Worm (Caenorhabditis elegans) whole organism, L1 larva: ENCODE measurements around the gene ZK867.2.

Experiments
- C04F5.9 ChIP-seq: sonication (generic microtip); optimal IDR thresholded peaks from 2 replicates; lab custom pipeline; 2016; ENCODE audit warnings: missing genetic modification characterization, missing compliant biosample characterization
- C16A3.4 ChIP-seq: fragments of 150-350 bp; optimal IDR thresholded peaks from 2 replicates; lab custom pipeline; 2014; ENCODE audit warnings: missing biosample characterization, missing genetic modification characterization
- C34B4.2 ChIP-seq: sonication (generic microtip); optimal IDR thresholded peaks from 2 replicates; lab custom pipeline; 2017; ENCODE audit warnings: mild to moderate bottlenecking, missing genetic modification characterization, missing compliant biosample characterization
- Y116A8C.19 ChIP-seq: sonication (generic microtip); optimal IDR thresholded peaks from 2 replicates; lab custom pipeline; 2016; ENCODE audit warnings: missing compliant biosample characterization, missing genetic modification characterization, borderline replicate concordance
- aha-1 ChIP-seq: fragments of 150-350 bp; optimal IDR thresholded peaks from 2 replicates; lab custom pipeline; 2014; ENCODE audit warnings: missing biosample characterization, missing genetic modification characterization
- blmp-1 ChIP-seq: fragments of 150-350 bp; optimal IDR thresholded peaks from 2 replicates; lab custom pipeline; 2014; ENCODE audit warnings: missing biosample characterization, missing genetic modification characterization
- ceh-8 ChIP-seq: fragments of 200-800 bp; sonication (Bioruptor generic); optimal IDR thresholded peaks from 2 replicates; lab custom pipeline; 2018; ENCODE audit warnings: mild to moderate bottlenecking, missing genetic modification characterization, moderate library complexity, missing compliant biosample characterization
- ceh-82 ChIP-seq, 3 experiments: fragments of 150-350 bp in 1 of 3; sonication (generic microtip) in 2 of 3; optimal IDR thresholded peaks; 2 replicates each; lab custom pipeline; 2014 to 2017; ENCODE audit warnings: missing biosample characterization in 3 of 3, missing genetic modification characterization in 3 of 3
- ceh-88 ChIP-seq: fragments of 200-800 bp; sonication (Bioruptor generic); IDR thresholded peaks from 2 replicates; pipeline ENCODE4 v1.3.6; 2022; ENCODE audit warnings: missing genetic modification characterization, missing compliant biosample characterization
- dpl-1 ChIP-seq, 3 experiments: fragments of 150-350 bp in 2 of 3; sonication (generic microtip) in 1 of 3; optimal IDR thresholded peaks; 2 replicates each; lab custom pipeline; 2014 to 2017; ENCODE audit warnings: missing biosample characterization in 3 of 3, missing genetic modification characterization in 3 of 3, missing genetic modification reagents in 3 of 3
- efl-1 ChIP-seq, 4 experiments: fragments of 150-350 bp; optimal IDR thresholded peaks in 3 of 4; peaks in 1 of 4; 1 replicate in 1 of 4; 2 replicates in 3 of 4; lab custom pipeline; 2014; ENCODE audit warnings: missing biosample characterization in 2 of 4, missing genetic modification characterization in 2 of 4, missing genetic modification reagents in 2 of 4
- elt-2 ChIP-seq: sonication (generic microtip); optimal IDR thresholded peaks from 2 replicates; lab custom pipeline; 2016; ENCODE audit warnings: missing genetic modification characterization, mild to moderate bottlenecking, inconsistent platforms, missing compliant biosample characterization, missing genetic modification reagents
- fkh-10 ChIP-seq: sonication (generic microtip); optimal IDR thresholded peaks from 2 replicates; lab custom pipeline; 2017; ENCODE audit warnings: missing biosample characterization, missing genetic modification reagents, missing genetic modification characterization
- fkh-8 ChIP-seq: sonication (generic microtip); optimal IDR thresholded peaks from 2 replicates; lab custom pipeline; 2016; ENCODE audit warnings: mild to moderate bottlenecking, missing genetic modification characterization, missing compliant biosample characterization
- hpl-2 ChIP-seq: fragments of 150-350 bp; optimal IDR thresholded peaks from 2 replicates; lab custom pipeline; 2014; ENCODE audit warnings: missing biosample characterization, missing genetic modification reagents, missing genetic modification characterization
- isw-1 ChIP-seq: fragments of 200-800 bp; sonication (Bioruptor generic); IDR thresholded peaks from 2 replicates; pipeline ENCODE4 v1.3.6; 2022; ENCODE audit warnings: missing genetic modification characterization, missing compliant biosample characterization
- lin-13 ChIP-seq: fragments of 150-350 bp; optimal IDR thresholded peaks from 2 replicates; lab custom pipeline; 2014; ENCODE audit warnings: missing biosample characterization, missing genetic modification reagents, missing genetic modification characterization
- lin-14 ChIP-seq: fragments of 200-800 bp; sonication (Bioruptor generic); optimal IDR thresholded peaks from 2 replicates; lab custom pipeline; 2018; ENCODE audit warnings: mild to moderate bottlenecking, missing genetic modification characterization, moderate library complexity, missing compliant biosample characterization
- lin-35 ChIP-seq, 2 experiments: fragments of 150-350 bp; optimal IDR thresholded peaks; 2 replicates each; lab custom pipeline; 2014; ENCODE audit warnings: missing biosample characterization in 2 of 2, missing genetic modification characterization in 2 of 2, missing genetic modification reagents in 2 of 2
- lsy-2 ChIP-seq, 2 experiments: fragments of 150-350 bp; optimal IDR thresholded peaks; 2 replicates each; lab custom pipeline; 2014; ENCODE audit warnings: missing biosample characterization in 2 of 2, missing genetic modification characterization in 2 of 2
- mef-2 ChIP-seq: fragments of 150-350 bp; optimal IDR thresholded peaks from 2 replicates; lab custom pipeline; 2014; ENCODE audit warnings: missing biosample characterization, missing genetic modification characterization
- mep-1 ChIP-seq: fragments of 150-350 bp; optimal IDR thresholded peaks from 2 replicates; lab custom pipeline; 2014; ENCODE audit warnings: missing biosample characterization, missing genetic modification characterization
- nhr-12 ChIP-seq: sonication (generic microtip); optimal IDR thresholded peaks from 2 replicates; lab custom pipeline; 2017; ENCODE audit warnings: missing biosample characterization, missing genetic modification characterization
- nhr-19 ChIP-seq: fragments of 200-800 bp; sonication (Bioruptor generic); conservative IDR thresholded peaks from 2 replicates; pipeline ENCODE4 v1.3.6; 2022; ENCODE audit warnings: missing genetic modification characterization, missing compliant biosample characterization
- nhr-20 ChIP-seq: sonication (generic microtip); optimal IDR thresholded peaks from 2 replicates; lab custom pipeline; 2016; ENCODE audit warnings: mild to moderate bottlenecking, missing genetic modification characterization, missing compliant biosample characterization
- nhr-47 ChIP-seq: sonication (generic microtip); optimal IDR thresholded peaks from 2 replicates; lab custom pipeline; 2016; ENCODE audit warnings: mild to moderate bottlenecking, missing genetic modification characterization, moderate library complexity, missing compliant biosample characterization
- nhr-71 ChIP-seq: sonication (generic microtip); optimal IDR thresholded peaks from 2 replicates; lab custom pipeline; 2016; ENCODE audit warnings: mild to moderate bottlenecking, missing genetic modification characterization, moderate library complexity, missing compliant biosample characterization
- nhr-76 ChIP-seq: sonication (generic microtip); optimal IDR thresholded peaks from 2 replicates; lab custom pipeline; 2017; ENCODE audit warnings: missing biosample characterization, missing genetic modification characterization
- nhr-84 ChIP-seq: sonication (generic microtip); optimal IDR thresholded peaks from 2 replicates; lab custom pipeline; 2017; ENCODE audit warnings: missing biosample characterization, missing genetic modification characterization
- nhr-85 ChIP-seq: sonication (generic microtip); peaks from one replicate; lab custom pipeline; 2016; ENCODE audit warnings: missing genetic modification characterization, inconsistent platforms, missing compliant biosample characterization
- nhr-90 ChIP-seq: sonication (generic microtip); optimal IDR thresholded peaks from 2 replicates; lab custom pipeline; 2016; ENCODE audit warnings: mild to moderate bottlenecking, missing genetic modification characterization, missing compliant biosample characterization; ENCODE audit not compliant: poor library complexity
- pag-3 ChIP-seq: sonication (generic microtip); optimal IDR thresholded peaks from 2 replicates; lab custom pipeline; 2017; ENCODE audit warnings: missing genetic modification characterization, mild to moderate bottlenecking, missing compliant biosample characterization, antibody characterized with exemption, borderline replicate concordance; ENCODE audit not compliant: insufficient read depth
- rnt-1 ChIP-seq: sonication (generic microtip); optimal IDR thresholded peaks from 2 replicates; lab custom pipeline; 2016; ENCODE audit warnings: mild to moderate bottlenecking, missing genetic modification characterization, moderate library complexity, missing compliant biosample characterization
- skn-1 ChIP-seq: fragments of 150-350 bp; optimal IDR thresholded peaks from 2 replicates; lab custom pipeline; 2014; ENCODE audit warnings: missing biosample characterization, missing genetic modification characterization
- snu-23 ChIP-seq: sonication (generic microtip); optimal IDR thresholded peaks from 2 replicates; lab custom pipeline; 2016; ENCODE audit warnings: missing genetic modification characterization, missing compliant biosample characterization
- tbx-2 ChIP-seq: sonication (generic microtip); optimal IDR thresholded peaks from 2 replicates; lab custom pipeline; 2016; ENCODE audit warnings: missing genetic modification characterization, missing compliant biosample characterization
- unc-130 ChIP-seq: fragments of 150-350 bp; optimal IDR thresholded peaks from 2 replicates; lab custom pipeline; 2017; ENCODE audit warnings: missing biosample characterization, missing genetic modification characterization, inconsistent platforms
- unc-86 ChIP-seq: sonication (generic microtip); optimal IDR thresholded peaks from 2 replicates; lab custom pipeline; 2016; ENCODE audit warnings: missing genetic modification characterization, missing compliant biosample characterization
- xbp-1 ChIP-seq: sonication (generic microtip); optimal IDR thresholded peaks from 2 replicates; lab custom pipeline; 2016; ENCODE audit warnings: missing genetic modification characterization, missing compliant biosample characterization
- zag-1 ChIP-seq: fragments of 150-350 bp; optimal IDR thresholded peaks from 2 replicates; lab custom pipeline; 2014; ENCODE audit warnings: missing biosample characterization, missing genetic modification characterization
- ztf-4 ChIP-seq: fragments of 150-350 bp; optimal IDR thresholded peaks from 2 replicates; lab custom pipeline; 2014; ENCODE audit warnings: missing biosample characterization, missing genetic modification characterization

Gene ZK867.2

ce11 chrX:7232158-7232822 lies 25.8 kb downstream of the ZK867.2 start (continued):
- TF ChIP-seq ceh-88 (GFP tag; lab: Robert Waterston, UW), result no peak
- no peak for TF ChIP-seq unc-130 (tag; lab: Kevin White, UChicago)
- no peak for TF ChIP-seq unc-86 (tag; lab: Kevin White, UChicago)
- TF ChIP-seq rnt-1, result peak; percentile 16
- TF ChIP-seq nhr-12 (tag; lab: Kevin White, UChicago), result no peak
- TF ChIP-seq skn-1, result no peak
- peak in 1 of 2 experiments; percentile 3 for TF ChIP-seq lin-35 (GFP tag; optimal IDR thresholded peaks at IDR 0.05; lab: Kevin White, UChicago)
- no peak for TF ChIP-seq nhr-76 (tag; lab: Kevin White, UChicago)
- no peak for TF ChIP-seq fkh-8
- TF ChIP-seq ceh-82 (tag; optimal IDR thresholded peaks at IDR 0.05; lab: Kevin White, UChicago), result peak in 2 of 3 experiments; percentile 42
- TF ChIP-seq fkh-10 (GFP tag; lab: Kevin White, UChicago), result no peak
- TF ChIP-seq pag-3, result no peak
- peak; percentile 33 for TF ChIP-seq C16A3.4 (tag; lab: Kevin White, UChicago)
- TF ChIP-seq snu-23 (GFP tag; lab: Kevin White, UChicago), result peak; percentile 53
- TF ChIP-seq nhr-84, result no peak
- no peak for TF ChIP-seq zag-1 (tag; lab: Kevin White, UChicago)
- TF ChIP-seq tbx-2 (tag; lab: Kevin White, UChicago), result no peak
- TF ChIP-seq nhr-85 (tag; lab: Kevin White, UChicago), result peak; percentile 70
- peak; percentile 18 for TF ChIP-seq nhr-19 (GFP tag; lab: Robert Waterston, UW)
- no peak for TF ChIP-seq hpl-2 (GFP tag; lab: Kevin White, UChicago)
- peak in 1 of 3 experiments; percentile 5 for TF ChIP-seq dpl-1 (GFP tag; optimal IDR thresholded peaks at IDR 0.05; lab: Kevin White, UChicago)
- TF ChIP-seq nhr-90 (tag; lab: Kevin White, UChicago), result peak; percentile 11
- no peak for TF ChIP-seq ztf-4 (tag; lab: Kevin White, UChicago)
- TF ChIP-seq blmp-1, result no peak
- peak; percentile 18 for TF ChIP-seq xbp-1 (tag; lab: Kevin White, UChicago)
- no peak for TF ChIP-seq C34B4.2 (tag; lab: Kevin White, UChicago)

ce11 chrX:7233127-7234073 lies 26.9 kb downstream of the ZK867.2 start:
- TF ChIP-seq lin-14 (GFP tag; lab: Kevin White, UChicago), result peak; percentile 38
- peak; percentile 47 for TF ChIP-seq nhr-71 (tag; lab: Kevin White, UChicago)
- TF ChIP-seq nhr-19 (GFP tag; lab: Robert Waterston, UW), result peak; percentile 12; the same call in 1 of the 2 replicates
- peak in 1 of 2 experiments; percentile 1 for TF ChIP-seq lsy-2 (tag; optimal IDR thresholded peaks at IDR 0.05; lab: Kevin White, UChicago)
- TF ChIP-seq lin-35 (GFP tag; optimal IDR thresholded peaks at IDR 0.05; lab: Kevin White, UChicago), result peak in 1 of 2 experiments; percentile 9
- TF ChIP-seq nhr-20 (tag; lab: Kevin White, UChicago), result peak; percentile 17
- no peak for TF ChIP-seq skn-1
- TF ChIP-seq nhr-47 (tag; lab: Kevin White, UChicago), result peak; percentile 18
- TF ChIP-seq tbx-2 (tag; lab: Kevin White, UChicago), result no peak
- peak; percentile 1 for TF ChIP-seq mep-1 (tag; lab: Kevin White, UChicago)
- TF ChIP-seq isw-1 (GFP tag; lab: Robert Waterston, UW), result no peak
- peak; percentile 31 for TF ChIP-seq fkh-8
- no peak for TF ChIP-seq efl-1 (optimal IDR thresholded peaks at IDR 0.05; lab: Kevin White, UChicago)
- no peak for TF ChIP-seq efl-1 (GFP tag; optimal IDR thresholded peaks at IDR 0.05 in 1 of 2; lab: Kevin White, UChicago)
- peak; percentile 34 for TF ChIP-seq xbp-1 (tag; lab: Kevin White, UChicago)
- TF ChIP-seq pag-3, result peak; percentile 75
- TF ChIP-seq Y116A8C.19, result no peak
- TF ChIP-seq unc-86 (tag; lab: Kevin White, UChicago), result peak; percentile 57
- TF ChIP-seq lin-13, result no peak
- TF ChIP-seq C04F5.9 (tag; lab: Kevin White, UChicago), result no peak
- TF ChIP-seq ceh-8 (GFP tag; lab: Kevin White, UChicago), result peak; percentile 21
- TF ChIP-seq aha-1 (tag; lab: Kevin White, UChicago), result no peak
- TF ChIP-seq elt-2 (tag; lab: Kevin White, UChicago), result peak; percentile 51
- TF ChIP-seq mef-2 (tag; lab: Kevin White, UChicago), result no peak
- peak; percentile 43 for TF ChIP-seq blmp-1
